Worm (Caenorhabditis elegans): ENCODE results near the gene lgc-7.

ce11 chrIV:14661370-14661769, 48.0 kb upstream of the lgc-7 start:
- no peak for TF ChIP-seq pqm-1 (tag; optimal IDR thresholded peaks at IDR 0.05)
- no peak for TF ChIP-seq dmd-4 (tag; optimal IDR thresholded peaks at IDR 0.05; ENCODE audit: borderline replicate concordance)
- TF ChIP-seq ceh-18 (tag; optimal IDR thresholded peaks at IDR 0.05), result no peak
- no peak for TF ChIP-seq syd-9 (tag; optimal IDR thresholded peaks at IDR 0.05)
- no peak for TF ChIP-seq C08G9.2 (tag; optimal IDR thresholded peaks at IDR 0.05)
- no peak for TF ChIP-seq ceh-19 (GFP tag; optimal IDR thresholded peaks at IDR 0.05)
- no peak for TF ChIP-seq rnt-1 (tag; optimal IDR thresholded peaks at IDR 0.05)
- TF ChIP-seq lim-6 (tag; optimal IDR thresholded peaks at IDR 0.05), result no peak
- no peak for TF ChIP-seq hlh-15 (tag; optimal IDR thresholded peaks at IDR 0.05)
